Fruit fly (Drosophila melanogaster) whole organism, embryonic: Measurements from ENCODE around the gene Pxd.

ENCODE experiments used
- Antp ChIP-seq: fragments of 200-800 bp; sonication (Bioruptor generic); optimal IDR thresholded peaks from 3 replicates; lab custom pipeline; 2016; ENCODE audit warnings: missing biosample characterization, missing genetic modification characterization
- CG10462 ChIP-seq: fragments of 200-800 bp; sonication (Bioruptor generic); optimal IDR thresholded peaks from 2 replicates; lab custom pipeline; 2016; ENCODE audit warnings: missing biosample characterization, missing genetic modification characterization
- CG11093 ChIP-seq: fragments of 200-800 bp; sonication (Bioruptor generic); IDR thresholded peaks from 3 replicates; pipeline ENCODE4 v1.3.6; 2022; ENCODE audit warnings: missing biosample characterization, missing genetic modification characterization
- CG11247 ChIP-seq: fragments of 200-800 bp; sonication (Bioruptor generic); IDR thresholded peaks from 2 replicates; pipeline ENCODE4 v1.3.6; 2022; ENCODE audit warnings: missing biosample characterization, missing genetic modification characterization
- CG15479 ChIP-seq: fragments of 200-800 bp; sonication (Bioruptor generic); optimal IDR thresholded peaks from 3 replicates; lab custom pipeline; 2019; ENCODE audit warnings: missing biosample characterization, mild to moderate bottlenecking, missing genetic modification characterization, moderate library complexity
- CG17186 ChIP-seq: fragments of 200-800 bp; sonication (Bioruptor generic); optimal IDR thresholded peaks from 3 replicates; lab custom pipeline; 2017; ENCODE audit warnings: missing biosample characterization, missing genetic modification reagents, missing genetic modification characterization
- CG17359 ChIP-seq: fragments of 200-800 bp; sonication (Bioruptor generic); optimal IDR thresholded peaks from 3 replicates; lab custom pipeline; 2018; ENCODE audit warnings: missing biosample characterization, mild to moderate bottlenecking, missing genetic modification characterization, moderate library complexity
- CG3407 ChIP-seq: fragments of 200-800 bp; sonication (Bioruptor generic); optimal IDR thresholded peaks from 2 replicates; lab custom pipeline; 2018; ENCODE audit warnings: missing biosample characterization, mild to moderate bottlenecking, missing genetic modification characterization
- CG34376 ChIP-seq: fragments of 200-800 bp; sonication (Bioruptor generic); optimal IDR thresholded peaks from 2 replicates; lab custom pipeline; 2018; ENCODE audit warnings: missing biosample characterization, mild to moderate bottlenecking, missing genetic modification characterization
- CG34422 ChIP-seq: fragments of 200-800 bp; sonication (Bioruptor generic); IDR thresholded peaks from 3 replicates; pipeline ENCODE4 v1.3.6; 2022; ENCODE audit warnings: missing biosample characterization, missing genetic modification characterization
- CG3726 ChIP-seq: fragments of 200-800 bp; sonication (Bioruptor generic); IDR thresholded peaks from 3 replicates; pipeline ENCODE4, ENCODE4 v1.3.6; 2022; ENCODE audit warnings: missing biosample characterization, missing genetic modification characterization
- CG3838 ChIP-seq: fragments of 200-800 bp; sonication (Bioruptor generic); optimal IDR thresholded peaks from 3 replicates; lab custom pipeline; 2016; ENCODE audit warnings: missing biosample characterization, missing genetic modification characterization
- CG3847 ChIP-seq: fragments of 200-800 bp; sonication (Bioruptor generic); IDR thresholded peaks from 2 replicates; pipeline ENCODE4 v1.3.6; 2022; ENCODE audit warnings: missing biosample characterization, missing genetic modification characterization
- CG3995 ChIP-seq: fragments of 200-800 bp; sonication (Bioruptor generic); optimal IDR thresholded peaks from 3 replicates; lab custom pipeline; 2016; ENCODE audit warnings: missing biosample characterization, missing genetic modification characterization
- CG4282 ChIP-seq: fragments of 200-800 bp; sonication (Bioruptor generic); optimal IDR thresholded peaks from 2 replicates; lab custom pipeline; 2016; ENCODE audit warnings: missing biosample characterization, missing genetic modification characterization
- CG4328 ChIP-seq: fragments of 200-800 bp; sonication (Bioruptor generic); optimal IDR thresholded peaks from 3 replicates; lab custom pipeline; 2017; ENCODE audit warnings: missing biosample characterization, missing genetic modification reagents, missing genetic modification characterization
- CG4404 ChIP-seq: fragments of 200-800 bp; sonication (Bioruptor generic); IDR thresholded peaks from 2 replicates; pipeline ENCODE4 v1.3.6; 2022; ENCODE audit warnings: missing biosample characterization, missing genetic modification characterization
- CG4820 ChIP-seq: fragments of 200-800 bp; sonication (Bioruptor generic); optimal IDR thresholded peaks from 3 replicates; lab custom pipeline; 2016; ENCODE audit warnings: missing biosample characterization, missing genetic modification characterization
- CG6854 ChIP-seq: fragments of 200-800 bp; sonication (Bioruptor generic); optimal IDR thresholded peaks from 3 replicates; lab custom pipeline; 2017; ENCODE audit warnings: missing biosample characterization, mild to moderate bottlenecking, missing genetic modification characterization
- CG7357 ChIP-seq: fragments of 200-800 bp; sonication (Bioruptor generic); IDR thresholded peaks from 3 replicates; pipeline ENCODE4 v1.3.6; 2022; ENCODE audit warnings: missing biosample characterization, missing genetic modification characterization
- CG7372 ChIP-seq: fragments of 200-800 bp; sonication (Bioruptor generic); IDR thresholded peaks from 2 replicates; pipeline ENCODE4 v1.3.6; 2022; ENCODE audit warnings: missing biosample characterization, missing genetic modification characterization
- CG7745 ChIP-seq: fragments of 200-800 bp; sonication (Bioruptor generic); optimal IDR thresholded peaks from 2 replicates; lab custom pipeline; 2018; ENCODE audit warnings: missing biosample characterization, mild to moderate bottlenecking, missing genetic modification characterization, moderate library complexity
- CHES-1-like ChIP-seq: fragments of 200-800 bp; sonication (Bioruptor generic); optimal IDR thresholded peaks from 2 replicates; lab custom pipeline; 2016; ENCODE audit warnings: missing biosample characterization, missing genetic modification characterization
- Dfd ChIP-seq, 2 experiments: fragments of >200 bp; optimal IDR thresholded peaks; 2 replicates each; lab custom pipeline; 2017; ENCODE audit warnings: missing biosample characterization in 2 of 2, missing genetic modification characterization in 2 of 2
- Dref ChIP-seq: fragments of 200-800 bp; sonication (Bioruptor generic); IDR thresholded peaks from 2 replicates; pipeline ENCODE4 v1.3.6; 2022; ENCODE audit warnings: missing biosample characterization, missing genetic modification characterization
- Fer1 ChIP-seq: fragments of 200-800 bp; sonication (Bioruptor generic); optimal IDR thresholded peaks from 2 replicates; lab custom pipeline; 2017; ENCODE audit warnings: missing biosample characterization, mild to moderate bottlenecking, missing genetic modification characterization
- NK7.1 ChIP-seq: fragments of 200-800 bp; sonication (Bioruptor generic); optimal IDR thresholded peaks from 3 replicates; lab custom pipeline; 2016; ENCODE audit warnings: missing biosample characterization, missing genetic modification characterization
- PHDP ChIP-seq: fragments of 200-800 bp; sonication (Bioruptor generic); optimal IDR thresholded peaks from 3 replicates; lab custom pipeline; 2018; ENCODE audit warnings: missing biosample characterization, mild to moderate bottlenecking, missing genetic modification characterization, moderate library complexity
- Ptx1 ChIP-seq: fragments of 200-800 bp; sonication (Bioruptor generic); IDR thresholded peaks from 2 replicates; pipeline ENCODE4 v1.3.6; 2022; ENCODE audit warnings: missing biosample characterization, missing genetic modification characterization
- Rx ChIP-seq: fragments of 200-800 bp; sonication (Bioruptor generic); IDR thresholded peaks from 2 replicates; pipeline ENCODE4 v1.3.6; 2022; ENCODE audit warnings: missing biosample characterization, missing genetic modification characterization
- Sin3A ChIP-seq: fragments of >200 bp; optimal IDR thresholded peaks from 2 replicates; lab custom pipeline; 2018
- ab ChIP-seq: fragments of 200-800 bp; sonication (Bioruptor generic); optimal IDR thresholded peaks from 2 replicates; lab custom pipeline; 2016; ENCODE audit warnings: missing biosample characterization, missing genetic modification characterization
- ase ChIP-seq: fragments of 200-800 bp; sonication (Bioruptor generic); IDR thresholded peaks from 3 replicates; pipeline ENCODE4 v1.3.6; 2022; ENCODE audit warnings: missing biosample characterization, missing genetic modification characterization
- ato ChIP-seq: fragments of 200-800 bp; sonication (Bioruptor generic); IDR thresholded peaks from 2 replicates; pipeline ENCODE4 v1.3.6; 2022; ENCODE audit warnings: missing biosample characterization, missing genetic modification characterization; ENCODE audit not compliant: partially characterized antibody
- az2 ChIP-seq: fragments of 200-800 bp; sonication (Bioruptor generic); optimal IDR thresholded peaks from 3 replicates; lab custom pipeline; 2016; ENCODE audit warnings: missing biosample characterization, missing genetic modification characterization
- cas ChIP-seq: fragments of 200-800 bp; sonication (Bioruptor generic); IDR thresholded peaks from 2 replicates; pipeline ENCODE4 v1.3.6; 2022; ENCODE audit warnings: missing biosample characterization, missing genetic modification characterization
- chinmo ChIP-seq: fragments of 200-800 bp; sonication (Bioruptor generic); IDR thresholded peaks from 4 replicates; pipeline ENCODE4 v1.3.6; 2022; ENCODE audit warnings: missing biosample characterization, missing genetic modification characterization; ENCODE audit not compliant: partially characterized antibody
- dati ChIP-seq: fragments of 200-800 bp; sonication (Bioruptor generic); IDR thresholded peaks from 2 replicates; pipeline ENCODE4 v1.3.6; 2022; ENCODE audit warnings: missing biosample characterization, missing genetic modification characterization
- dpn ChIP-seq, 2 experiments: fragments of 200-800 bp; sonication (Bioruptor generic); optimal IDR thresholded peaks; 3 replicates each; lab custom pipeline; 2016; ENCODE audit warnings: missing biosample characterization in 2 of 2, missing genetic modification characterization in 2 of 2
- en ChIP-seq: fragments of 200-800 bp; sonication (Bioruptor generic); optimal IDR thresholded peaks from 2 replicates; lab custom pipeline; 2016; ENCODE audit warnings: missing biosample characterization, missing genetic modification characterization
- h ChIP-seq: fragments of >200 bp; optimal IDR thresholded peaks from 2 replicates; lab custom pipeline; 2017
- jing ChIP-seq: fragments of 200-800 bp; sonication (Bioruptor generic); optimal IDR thresholded peaks from 2 replicates; lab custom pipeline; 2018; ENCODE audit warnings: missing biosample characterization, mild to moderate bottlenecking, missing genetic modification characterization
- knrl ChIP-seq: fragments of 200-800 bp; sonication (Bioruptor generic); IDR thresholded peaks from 3 replicates; pipeline ENCODE4 v1.3.6; 2022; ENCODE audit warnings: missing biosample characterization, missing genetic modification characterization; ENCODE audit not compliant: partially characterized antibody
- lov ChIP-seq, 2 experiments: fragments of 200-800 bp in 1 of 2; fragments of >200 bp in 1 of 2; sonication (Bioruptor generic) in 1 of 2; IDR thresholded peaks in 1 of 2; optimal IDR thresholded peaks in 1 of 2; 2 replicates in 1 of 2; 3 replicates in 1 of 2; pipeline versions ENCODE4 v1.3.6 to Lab custom; 2017 to 2022; ENCODE audit warnings: missing biosample characterization in 1 of 2, missing genetic modification characterization in 1 of 2
- otp ChIP-seq: fragments of 200-800 bp; sonication (Bioruptor generic); IDR thresholded peaks from 3 replicates; pipeline ENCODE4, ENCODE4 v1.3.6; 2022; ENCODE audit warnings: missing biosample characterization, missing genetic modification characterization
- pb ChIP-seq: fragments of 200-800 bp; sonication (Bioruptor generic); optimal IDR thresholded peaks from 3 replicates; lab custom pipeline; 2016; ENCODE audit warnings: missing biosample characterization, missing genetic modification characterization
- rib ChIP-seq: fragments of 200-800 bp; sonication (Bioruptor generic); IDR thresholded peaks from 2 replicates; pipeline ENCODE4 v1.3.6; 2022; ENCODE audit warnings: missing biosample characterization, missing genetic modification characterization
- run ChIP-seq: fragments of 200-800 bp; sonication (Bioruptor generic); optimal IDR thresholded peaks from 3 replicates; lab custom pipeline; 2018; ENCODE audit warnings: missing biosample characterization, mild to moderate bottlenecking, missing genetic modification characterization
- tap ChIP-seq: fragments of 200-800 bp; optimal IDR thresholded peaks from 3 replicates; lab custom pipeline; 2019; ENCODE audit warnings: missing biosample characterization, mild to moderate bottlenecking, missing genetic modification characterization, moderate library complexity
- yki ChIP-seq: fragments of >200 bp; optimal IDR thresholded peaks from 3 replicates; lab custom pipeline; 2018

The Pxd gene

dm6 chr3R:16986181-16987074 lies 27.9 kb upstream of the Pxd start (continued):
- peak; percentile 83 for TF ChIP-seq CG17359
- peak; percentile 97 for TF ChIP-seq CG34376 (GFP tag; lab: Kevin White, UChicago)
- TF ChIP-seq ato (GFP tag; lab: Robert Waterston, UW), result no peak
- no peak for TF ChIP-seq knrl
- peak; percentile 97 for TF ChIP-seq otp
- peak; percentile 54 for TF ChIP-seq tap (tag; lab: Kevin White, UChicago)
- TF ChIP-seq chinmo (GFP tag; lab: Robert Waterston, UW), result 0 out of 4 replicates have a peak, but pooled peaks have one; percentile 49
- peak; percentile 41 for TF ChIP-seq CG3407
- peak; percentile 95 for TF ChIP-seq CG4404 (GFP tag; lab: Robert Waterston, UW)
- peak; percentile 69 for TF ChIP-seq CG10462 (GFP tag; lab: Kevin White, UChicago)
- no peak for TF ChIP-seq Sin3A (lab: Kevin White, UChicago)
- TF ChIP-seq Dref, result peak; percentile 50; the same call in 1 of the 2 replicates
- peak; percentile 78 for TF ChIP-seq CG15479 (GFP tag; lab: Kevin White, UChicago)
- peak; percentile 82 for TF ChIP-seq jing (GFP tag; lab: Kevin White, UChicago)
- TF ChIP-seq Fer1, result peak; percentile 96
- peak; percentile 70 for TF ChIP-seq CG4820 (GFP tag; lab: Kevin White, UChicago)
- TF ChIP-seq dati (GFP tag; lab: Robert Waterston, UW), result peak; percentile 77
- TF ChIP-seq CG7745 (tag; lab: Kevin White, UChicago), result no peak
- peak; percentile 89 for TF ChIP-seq CG7357 (GFP tag; lab: Robert Waterston, UW)
- TF ChIP-seq ase, result peak; percentile 89; the same call in 2 of the 3 replicates
- TF ChIP-seq lov (optimal IDR thresholded peaks at IDR 0.05; lab: Kevin White, UChicago), result no peak
- peak; percentile 92 for TF ChIP-seq lov (GFP tag; IDR thresholded peaks at IDR 0.05; lab: Robert Waterston, UW)
- TF ChIP-seq yki (lab: Kevin White, UChicago), result no peak
- peak; percentile 84 for TF ChIP-seq CG6854 (GFP tag; lab: Kevin White, UChicago)
- peak; percentile 92 for TF ChIP-seq cas (GFP tag; lab: Robert Waterston, UW)
- peak; percentile 96 for TF ChIP-seq Rx (GFP tag; lab: Robert Waterston, UW)
- TF ChIP-seq CG7372 (GFP tag; lab: Robert Waterston, UW), result peak; percentile 96
- peak; percentile 98 for TF ChIP-seq CG3847 (GFP tag; lab: Robert Waterston, UW)
- TF ChIP-seq en, result peak; percentile 81
- peak; percentile 97 for TF ChIP-seq CG11247 (GFP tag; lab: Robert Waterston, UW)
- no peak for TF ChIP-seq h
- peak; percentile 91 for TF ChIP-seq PHDP (tag; lab: Kevin White, UChicago)
- peak; percentile 86 for TF ChIP-seq CG3726 (GFP tag; lab: Robert Waterston, UW)
- TF ChIP-seq CG4328 (GFP tag; lab: Kevin White, UChicago), result peak; percentile 85
- peak; percentile 93 for TF ChIP-seq NK7.1 (GFP tag; lab: Kevin White, UChicago)
- TF ChIP-seq CG4282 (GFP tag; lab: Kevin White, UChicago), result peak; percentile 90
- TF ChIP-seq Antp (GFP tag; lab: Kevin White, UChicago), result peak; percentile 98
- peak; percentile 98 for TF ChIP-seq rib
- TF ChIP-seq CG34422 (GFP tag; lab: Robert Waterston, UW), result peak; percentile 97
- TF ChIP-seq dpn (GFP tag; optimal IDR thresholded peaks at IDR 0.05; lab: Kevin White, UChicago), result peak; percentile 97
- TF ChIP-seq CG3995 (GFP tag; lab: Kevin White, UChicago), result peak; percentile 82
- TF ChIP-seq pb, result peak; percentile 90
- TF ChIP-seq Ptx1 (GFP tag; lab: Robert Waterston, UW), result peak; percentile 94
- TF ChIP-seq Dfd (GFP tag; optimal IDR thresholded peaks at IDR 0.05; lab: Kevin White, UChicago), result no peak
- TF ChIP-seq CG17186 (GFP tag; lab: Kevin White, UChicago), result no peak
- peak; percentile 86 for TF ChIP-seq CG3838
- peak; percentile 96 for TF ChIP-seq CG11093 (GFP tag; lab: Robert Waterston, UW)
- peak; percentile 89 for TF ChIP-seq az2 (GFP tag; lab: Kevin White, UChicago)
- TF ChIP-seq CHES-1-like (GFP tag; lab: Kevin White, UChicago), result peak; percentile 97
- TF ChIP-seq run (tag; lab: Kevin White, UChicago), result peak; percentile 63
- TF ChIP-seq ab (GFP tag; lab: Kevin White, UChicago), result peak; percentile 91
